Worm (Caenorhabditis elegans) whole organism, L4 larva: ENCODE results near the gene fil-2.

ENCODE experiments used
- D1046.2 ChIP-seq: fragments of 200-800 bp; sonication (Bioruptor generic); IDR thresholded peaks from 2 replicates; pipeline ENCODE4 v1.3.6; 2022; ENCODE audit warnings: missing genetic modification characterization, missing compliant biosample characterization
- F10B5.3 ChIP-seq: sonication (generic microtip); optimal IDR thresholded peaks from 2 replicates; lab custom pipeline; 2016; ENCODE audit warnings: mild to moderate bottlenecking, missing genetic modification characterization, missing compliant biosample characterization
- T20F7.1 ChIP-seq: fragments of 200-800 bp; sonication (Bioruptor generic); optimal IDR thresholded peaks from 2 replicates; lab custom pipeline; 2018; ENCODE audit warnings: mild to moderate bottlenecking, missing genetic modification characterization, missing compliant biosample characterization
- T26A8.4 ChIP-seq: fragments of 200-800 bp; sonication (Bioruptor generic); IDR thresholded peaks from 2 replicates; pipeline ENCODE4 v1.3.6; 2022; ENCODE audit warnings: missing genetic modification characterization, missing compliant biosample characterization
- Y48G9A.11 ChIP-seq: fragments of 200-800 bp; sonication (Bioruptor generic); IDR thresholded peaks from 2 replicates; pipeline ENCODE4 v1.3.6; 2022; ENCODE audit warnings: missing genetic modification reagents, missing genetic modification characterization, missing compliant biosample characterization
- Y75B8A.6 ChIP-seq: fragments of 200-800 bp; sonication (Bioruptor generic); IDR thresholded peaks from 2 replicates; pipeline ENCODE4 v1.3.6; 2022; ENCODE audit warnings: missing genetic modification reagents, missing genetic modification characterization, missing compliant biosample characterization
- aha-1 ChIP-seq: fragments of 150-350 bp; peaks from one replicate; lab custom pipeline; 2014; ENCODE audit warnings: missing biosample characterization, missing genetic modification characterization
- ama-1 ChIP-seq: fragments of 150-350 bp; optimal IDR thresholded peaks from 2 replicates; lab custom pipeline; 2014; ENCODE audit warnings: inconsistent platforms, mixed read lengths
- ceh-20 ChIP-seq: fragments of 200-800 bp; sonication (Bioruptor generic); IDR thresholded peaks from 2 replicates; pipeline ENCODE4 v1.3.6; 2022; ENCODE audit warnings: missing genetic modification reagents, missing genetic modification characterization, missing compliant biosample characterization
- ceh-44 ChIP-seq: fragments of 200-800 bp; sonication (Bioruptor generic); IDR thresholded peaks from 2 replicates; pipeline ENCODE4 v1.3.6; 2022; ENCODE audit warnings: missing genetic modification reagents, missing genetic modification characterization, missing compliant biosample characterization
- ceh-62 ChIP-seq: sonication (generic microtip); optimal IDR thresholded peaks from 2 replicates; lab custom pipeline; 2017; ENCODE audit warnings: missing biosample characterization, missing genetic modification characterization
- ceh-82 ChIP-seq: sonication (generic microtip); optimal IDR thresholded peaks from 2 replicates; lab custom pipeline; 2017; ENCODE audit warnings: missing biosample characterization, missing genetic modification characterization
- ces-1 ChIP-seq: fragments of 150-350 bp; sonication (generic microtip); optimal IDR thresholded peaks from 4 replicates; lab custom pipeline; 2014; ENCODE audit warnings: missing biosample characterization, missing genetic modification reagents, missing genetic modification characterization
- daf-12 ChIP-seq: fragments of 150-350 bp; optimal IDR thresholded peaks from 2 replicates; lab custom pipeline; 2014; ENCODE audit warnings: missing biosample characterization, missing genetic modification reagents, missing genetic modification characterization
- daf-16 ChIP-seq, 3 experiments: sonication (generic microtip); optimal IDR thresholded peaks; 2 replicates each; lab custom pipeline; 2016 to 2017; ENCODE audit warnings: missing genetic modification characterization in 3 of 3, missing genetic modification reagents in 3 of 3, mild to moderate bottlenecking in 2 of 3, missing compliant biosample characterization in 2 of 3, missing biosample characterization in 1 of 3, moderate library complexity in 1 of 3
- dmd-6 ChIP-seq: fragments of 200-800 bp; sonication (Bioruptor generic); IDR thresholded peaks from 2 replicates; pipeline ENCODE4 v1.3.6; 2022; ENCODE audit warnings: missing genetic modification reagents, missing genetic modification characterization, missing compliant biosample characterization
- duxl-1 ChIP-seq: sonication (generic microtip); optimal IDR thresholded peaks from 2 replicates; lab custom pipeline; 2016; ENCODE audit warnings: mild to moderate bottlenecking, missing genetic modification characterization, moderate library complexity, missing compliant biosample characterization; ENCODE audit not compliant: poor library complexity
- dve-1 ChIP-seq: sonication (generic microtip); optimal IDR thresholded peaks from 2 replicates; lab custom pipeline; 2017; ENCODE audit warnings: antibody characterized with exemption, mild to moderate bottlenecking, missing genetic modification characterization, missing compliant biosample characterization; ENCODE audit not compliant: insufficient read depth
- gei-8 ChIP-seq: fragments of 200-800 bp; sonication (Bioruptor generic); optimal IDR thresholded peaks from 2 replicates; lab custom pipeline; 2018; ENCODE audit warnings: mild to moderate bottlenecking, missing genetic modification characterization, missing compliant biosample characterization
- hif-1 ChIP-seq, 2 experiments: sonication (generic microtip); optimal IDR thresholded peaks; 2 replicates each; lab custom pipeline; 2016 to 2017; ENCODE audit warnings: missing compliant biosample characterization in 2 of 2, missing genetic modification characterization in 2 of 2, missing genetic modification reagents in 2 of 2, missing genotype in 2 of 2, mild to moderate bottlenecking in 1 of 2
- hlh-30 ChIP-seq: sonication (generic microtip); optimal IDR thresholded peaks from 2 replicates; lab custom pipeline; 2017; ENCODE audit warnings: antibody characterized with exemption, mild to moderate bottlenecking, missing genetic modification characterization, missing compliant biosample characterization; ENCODE audit not compliant: insufficient read depth
- hmg-1.1 ChIP-seq: fragments of 200-800 bp; sonication (Bioruptor generic); IDR thresholded peaks from 2 replicates; pipeline ENCODE4 v1.3.6; 2022; ENCODE audit warnings: missing genetic modification reagents, missing genetic modification characterization, missing compliant biosample characterization
- jun-1 ChIP-seq: fragments of 150-350 bp; optimal IDR thresholded peaks from 2 replicates; lab custom pipeline; 2014; ENCODE audit warnings: missing biosample characterization, missing genetic modification reagents, missing genetic modification characterization
- lin-15B ChIP-seq: fragments of 150-350 bp; sonication (generic microtip); optimal IDR thresholded peaks from 3 replicates; lab custom pipeline; 2014; ENCODE audit warnings: missing biosample characterization, missing genetic modification characterization
- lin-29 ChIP-seq: fragments of 200-800 bp; sonication (Bioruptor generic); IDR thresholded peaks from 2 replicates; pipeline ENCODE4 v1.3.6; 2022; ENCODE audit warnings: missing genetic modification reagents, missing genetic modification characterization, missing compliant biosample characterization
- lsy-2 ChIP-seq, 2 experiments: fragments of 150-350 bp in 1 of 2; sonication (generic microtip) in 1 of 2; optimal IDR thresholded peaks; 2 replicates each; lab custom pipeline; 2014 to 2017; ENCODE audit warnings: missing biosample characterization in 2 of 2, missing genetic modification characterization in 2 of 2
- mdt-29 ChIP-seq: fragments of 200-800 bp; sonication (Bioruptor generic); IDR thresholded peaks from 2 replicates; pipeline ENCODE4 v1.3.6; 2022; ENCODE audit warnings: missing genetic modification reagents, missing genetic modification characterization, missing compliant biosample characterization
- mep-1 ChIP-seq: fragments of 150-350 bp; sonication (generic microtip); optimal IDR thresholded peaks from 3 replicates; lab custom pipeline; 2014; ENCODE audit warnings: missing biosample characterization, missing genetic modification characterization
- nhr-102 ChIP-seq: sonication (generic microtip); optimal IDR thresholded peaks from 2 replicates; lab custom pipeline; 2016; ENCODE audit warnings: mild to moderate bottlenecking, missing genetic modification characterization, moderate library complexity, missing compliant biosample characterization
- nhr-11 ChIP-seq: fragments of 150-350 bp; optimal IDR thresholded peaks from 2 replicates; lab custom pipeline; 2014; ENCODE audit warnings: missing biosample characterization, missing genetic modification characterization
- nhr-25 ChIP-seq: sonication (generic microtip); optimal IDR thresholded peaks from 2 replicates; lab custom pipeline; 2017; ENCODE audit warnings: missing genetic modification characterization, mild to moderate bottlenecking, missing compliant biosample characterization, antibody characterized with exemption, moderate library complexity, borderline replicate concordance; ENCODE audit not compliant: insufficient read depth
- nhr-28 ChIP-seq: fragments of 150-350 bp; optimal IDR thresholded peaks from 2 replicates; lab custom pipeline; 2014; ENCODE audit warnings: missing biosample characterization, missing genetic modification characterization
- nhr-41 ChIP-seq: fragments of 200-800 bp; sonication (Bioruptor generic); IDR thresholded peaks from 2 replicates; pipeline ENCODE4 v1.3.6; 2022; ENCODE audit warnings: missing genetic modification reagents, missing genetic modification characterization, missing compliant biosample characterization
- nhr-42 ChIP-seq: fragments of 200-800 bp; sonication (Bioruptor generic); IDR thresholded peaks from 2 replicates; pipeline ENCODE4 v1.3.6; 2022; ENCODE audit warnings: missing genetic modification characterization, missing compliant biosample characterization
- nhr-6 ChIP-seq: fragments of 150-350 bp; optimal IDR thresholded peaks from 2 replicates; lab custom pipeline; 2014; ENCODE audit warnings: missing biosample characterization, missing genetic modification characterization
- nhr-77 ChIP-seq: fragments of 150-350 bp; optimal IDR thresholded peaks from 2 replicates; lab custom pipeline; 2014; ENCODE audit warnings: missing biosample characterization, missing genetic modification characterization
- php-3 ChIP-seq: fragments of 200-800 bp; sonication (Bioruptor generic); IDR thresholded peaks from 2 replicates; pipeline ENCODE4 v1.3.6; 2022; ENCODE audit warnings: missing genetic modification reagents, missing genetic modification characterization, missing compliant biosample characterization
- pqm-1 ChIP-seq: sonication (generic microtip); optimal IDR thresholded peaks from 2 replicates; lab custom pipeline; 2017; ENCODE audit warnings: missing biosample characterization, missing genetic modification characterization
- sdz-12 ChIP-seq: fragments of 200-800 bp; sonication (Bioruptor generic); optimal IDR thresholded peaks from 2 replicates; lab custom pipeline; 2018; ENCODE audit warnings: mild to moderate bottlenecking, missing genetic modification characterization, missing compliant biosample characterization
- set-16 ChIP-seq: fragments of 200-800 bp; sonication (Bioruptor generic); IDR thresholded peaks from 2 replicates; pipeline ENCODE4 v1.3.6; 2022; ENCODE audit warnings: missing genetic modification reagents, missing genetic modification characterization, missing compliant biosample characterization
- snpc-1.2 ChIP-seq: fragments of 200-800 bp; sonication (Bioruptor generic); IDR thresholded peaks from 2 replicates; pipeline ENCODE4 v1.3.6; 2022; ENCODE audit warnings: missing genetic modification reagents, missing genetic modification characterization, missing compliant biosample characterization
- tag-97 ChIP-seq: fragments of 200-800 bp; sonication (Bioruptor generic); IDR thresholded peaks from 2 replicates; pipeline ENCODE4 v1.3.6; 2022; ENCODE audit warnings: missing genetic modification characterization, missing compliant biosample characterization
- tra-1 ChIP-seq: fragments of 200-800 bp; sonication (Bioruptor generic); IDR thresholded peaks from 2 replicates; pipeline ENCODE4 v1.3.6; 2022; ENCODE audit warnings: missing genetic modification reagents, missing genetic modification characterization, missing compliant biosample characterization
- unc-62 ChIP-seq, 3 experiments: fragments of 150-350 bp in 1 of 3; sonication (generic microtip); optimal IDR thresholded peaks in 2 of 3; peaks in 1 of 3; 1 replicate in 1 of 3; 2 replicates in 2 of 3; lab custom pipeline; 2014 to 2017; ENCODE audit warnings: missing biosample characterization in 3 of 3, missing genetic modification characterization in 3 of 3, missing genetic modification reagents in 3 of 3, missing genotype in 1 of 3
- zfp-3 ChIP-seq: fragments of 200-800 bp; sonication (Bioruptor generic); conservative IDR thresholded peaks from 2 replicates; pipeline ENCODE4 v1.3.6; 2022; ENCODE audit warnings: missing genetic modification reagents, missing genetic modification characterization, missing compliant biosample characterization
- zip-2 ChIP-seq: fragments of 150-350 bp; optimal IDR thresholded peaks from 2 replicates; lab custom pipeline; 2014; ENCODE audit warnings: missing biosample characterization, missing genetic modification characterization

fil-2 gene

DNA sequence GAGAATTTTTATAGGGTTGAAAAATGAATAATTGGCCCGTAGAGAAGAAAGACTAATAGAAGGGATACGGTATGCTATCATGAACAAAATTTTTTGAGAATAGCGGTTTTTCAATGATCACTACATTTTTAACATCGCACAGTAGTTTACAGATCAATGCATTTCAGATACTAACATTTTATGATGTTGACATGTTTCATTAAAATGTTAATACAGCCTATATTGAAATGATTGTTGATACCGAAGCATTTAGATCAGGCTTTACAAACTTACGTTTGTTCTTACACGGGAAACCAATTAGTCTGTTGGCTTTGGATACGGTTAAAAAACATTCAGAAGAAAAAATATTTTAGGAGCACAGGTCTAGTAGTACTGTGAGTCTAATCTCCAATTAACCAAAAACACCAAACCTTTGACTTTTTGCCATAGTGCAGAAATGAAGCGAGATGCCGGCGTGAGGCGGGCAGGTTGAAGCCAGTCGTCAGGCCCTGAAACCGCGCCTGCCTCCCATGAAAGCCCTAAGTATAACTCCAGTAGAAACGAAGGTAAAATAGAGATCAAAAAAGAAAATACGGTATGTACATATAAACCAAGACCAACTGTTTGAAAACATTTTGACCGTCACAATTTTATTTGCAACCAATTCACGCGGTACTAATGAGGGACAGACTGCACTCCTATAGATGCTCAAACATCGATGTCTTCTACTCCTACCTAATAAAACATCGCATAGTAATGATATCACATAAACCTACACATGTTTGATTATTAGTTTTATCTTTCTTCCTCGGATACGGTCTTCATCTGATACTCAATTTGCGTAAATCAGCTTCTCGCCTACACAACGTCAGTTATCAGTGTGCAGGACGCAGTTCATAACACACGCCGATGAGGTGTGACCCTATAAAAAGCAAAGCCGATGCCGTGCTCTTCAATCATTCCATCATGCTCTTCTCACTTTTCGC lies at the start of gene fil-2:
TSS of gene fil-2 (plus strand) at position 915 of the 965 bp plus-strand sequence.
- TF ChIP-seq Y75B8A.6, result peak; percentile 67; the same call in 1 of the 2 replicates
- peak; percentile 59 for TF ChIP-seq nhr-6
- TF ChIP-seq zfp-3 (GFP tag; lab: Robert Waterston, UW), result peak; percentile 99
- 0 out of 2 replicates have a peak, but pooled peaks have one; percentile 8 for TF ChIP-seq ceh-20 (GFP tag; lab: Robert Waterston, UW)
- TF ChIP-seq nhr-25 (tag; lab: Kevin White, UChicago), result peak; percentile 28
- no peak for TF ChIP-seq ceh-62 (tag; lab: Kevin White, UChicago)
- TF ChIP-seq hlh-30 (tag; lab: Kevin White, UChicago), result peak; percentile 5
- no peak for TF ChIP-seq daf-16 (GFP tag; optimal IDR thresholded peaks at IDR 0.05; lab: Kevin White, UChicago)
- TF ChIP-seq daf-16 (tag; optimal IDR thresholded peaks at IDR 0.05; lab: Kevin White, UChicago), result peak; percentile 77
- TF ChIP-seq tag-97, result no peak
- TF ChIP-seq sdz-12, result peak; percentile 46
- TF ChIP-seq nhr-41 (GFP tag; lab: Robert Waterston, UW), result no peak
- TF ChIP-seq snpc-1.2 (GFP tag; lab: Robert Waterston, UW), result 0 out of 2 replicates have a peak, but pooled peaks have one; percentile 23
- peak; percentile 66 for TF ChIP-seq T20F7.1 (GFP tag; lab: Kevin White, UChicago)
- peak; percentile 73 for TF ChIP-seq nhr-28 (tag; lab: Kevin White, UChicago)
- peak; percentile 69 for TF ChIP-seq dve-1
- TF ChIP-seq tra-1 (GFP tag; lab: Robert Waterston, UW), result peak; percentile 58; the same call in 1 of the 2 replicates
- TF ChIP-seq unc-62 (GFP tag; optimal IDR thresholded peaks at IDR 0.05 in 1 of 2; lab: Kevin White, UChicago), result peak; percentile 50 to 58
- TF ChIP-seq unc-62 (tag; optimal IDR thresholded peaks at IDR 0.05; lab: Kevin White, UChicago), result no peak
- TF ChIP-seq F10B5.3 (tag; lab: Kevin White, UChicago), result no peak
- TF ChIP-seq nhr-77 (tag; lab: Kevin White, UChicago), result peak; percentile 93
- 0 out of 2 replicates have a peak, but pooled peaks have one; percentile 39 for TF ChIP-seq lin-29 (GFP tag; lab: Robert Waterston, UW)
- TF ChIP-seq lsy-2 (tag; optimal IDR thresholded peaks at IDR 0.05; lab: Kevin White, UChicago), result peak in 1 of 2 experiments; percentile 10
- TF ChIP-seq D1046.2 (GFP tag; lab: Robert Waterston, UW), result peak; percentile 56; the same call in 1 of the 2 replicates
- peak; percentile 24 for TF ChIP-seq ama-1
- no peak for TF ChIP-seq ceh-44 (GFP tag; lab: Robert Waterston, UW)
- peak in 1 of 2 experiments; percentile 12 for TF ChIP-seq hif-1 (tag; optimal IDR thresholded peaks at IDR 0.05; lab: Kevin White, UChicago)
- TF ChIP-seq set-16, result no peak
- TF ChIP-seq ceh-82, result no peak
- 0 out of 2 replicates have a peak, but pooled peaks have one; percentile 21 for TF ChIP-seq hmg-1.1 (GFP tag; lab: Robert Waterston, UW)
- TF ChIP-seq nhr-11 (tag; lab: Kevin White, UChicago), result peak; percentile 25
- TF ChIP-seq jun-1 (tag; lab: Kevin White, UChicago), result no peak
- peak; percentile 5 for TF ChIP-seq gei-8 (GFP tag; lab: Kevin White, UChicago)
- no peak for TF ChIP-seq php-3
- TF ChIP-seq lin-15B, result no peak
- peak; percentile 74 for TF ChIP-seq T26A8.4
- TF ChIP-seq aha-1 (tag; lab: Kevin White, UChicago), result peak; percentile 75
- peak; percentile 42; the same call in 1 of the 2 replicates for TF ChIP-seq Y48G9A.11 (GFP tag; lab: Robert Waterston, UW)
- TF ChIP-seq mep-1 (tag; lab: Kevin White, UChicago), result peak; percentile 59
- TF ChIP-seq daf-12 (tag; lab: Kevin White, UChicago), result no peak
- TF ChIP-seq mdt-29, result no peak
- TF ChIP-seq ces-1, result no peak
- TF ChIP-seq pqm-1 (tag; lab: Kevin White, UChicago), result peak; percentile 14
- peak; percentile 41; the same call in 1 of the 2 replicates for TF ChIP-seq dmd-6 (GFP tag; lab: Robert Waterston, UW)
- TF ChIP-seq zip-2 (tag; lab: Kevin White, UChicago), result peak; percentile 52
- TF ChIP-seq duxl-1 (tag; lab: Kevin White, UChicago), result peak; percentile 54
- peak; percentile 73; the same call in 1 of the 2 replicates for TF ChIP-seq nhr-42 (GFP tag; lab: Robert Waterston, UW)
- TF ChIP-seq nhr-102 (tag; lab: Kevin White, UChicago), result peak; percentile 59
